Comparison of ENCODE assay signal across 1 worm cellular context in the genomic region with DNA sequence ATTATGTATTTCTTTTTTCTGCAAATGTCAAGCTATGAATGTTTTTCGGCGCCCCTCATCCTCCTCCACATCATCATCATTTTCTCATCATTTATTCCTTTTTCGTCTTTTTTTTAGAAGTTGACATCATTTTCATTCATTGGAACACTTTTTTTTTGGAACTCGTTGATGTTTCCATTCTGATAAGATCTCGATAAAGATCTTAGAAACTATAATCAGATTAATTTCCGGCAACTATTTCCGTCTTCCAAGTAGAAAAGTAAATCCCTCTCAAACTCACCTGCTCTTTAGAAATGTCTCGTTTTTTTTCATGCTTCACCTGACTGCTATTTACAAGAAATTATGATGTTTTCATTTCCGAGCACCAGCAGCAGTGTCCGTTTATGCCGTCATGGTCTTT.
TF ChIP-seq lines count a peak whose summit lies in the region.

No protein-coding gene starts in this region.

TF ChIP-seq in whole organism, L1 larva, 84 proteins besides CTCF, POLR2A, EP300 and RAD21 (continued from another document):
- peak; percentile 41 for TF ChIP-seq nhr-11 (tag; optimal IDR thresholded peaks at IDR 0.05; lab: Kevin White, UChicago)
- TF ChIP-seq nhr-71 (tag; optimal IDR thresholded peaks at IDR 0.05; lab: Kevin White, UChicago): peak; percentile 75
- TF ChIP-seq swsn-7 (tag; optimal IDR thresholded peaks at IDR 0.05; lab: Kevin White, UChicago): peak; percentile 2
- TF ChIP-seq lin-13 (GFP tag; optimal IDR thresholded peaks at IDR 0.05; lab: Kevin White, UChicago): no peak
- TF ChIP-seq fkh-8 (tag; optimal IDR thresholded peaks at IDR 0.05; lab: Kevin White, UChicago): peak; percentile 84
- TF ChIP-seq alr-1 (tag; optimal IDR thresholded peaks at IDR 0.05; lab: Kevin White, UChicago; ENCODE audit: borderline replicate concordance): no peak
- TF ChIP-seq irx-1 (tag; optimal IDR thresholded peaks at IDR 0.05; lab: Kevin White, UChicago): no peak
- no peak for TF ChIP-seq hpl-2 (GFP tag; optimal IDR thresholded peaks at IDR 0.05; lab: Kevin White, UChicago)
- peak; percentile 54 for TF ChIP-seq lin-14 (GFP tag; optimal IDR thresholded peaks at IDR 0.05; lab: Kevin White, UChicago)
TF ChIP-seq in whole organism, L1 larva: peak in this region for 15.
